Worm (Caenorhabditis elegans): ENCODE results near the gene R04B3.1.
A peak's percentile ranks its signal among the peaks of the same experiment; 100 is the strongest.

R04B3.1 gene

DNA sequence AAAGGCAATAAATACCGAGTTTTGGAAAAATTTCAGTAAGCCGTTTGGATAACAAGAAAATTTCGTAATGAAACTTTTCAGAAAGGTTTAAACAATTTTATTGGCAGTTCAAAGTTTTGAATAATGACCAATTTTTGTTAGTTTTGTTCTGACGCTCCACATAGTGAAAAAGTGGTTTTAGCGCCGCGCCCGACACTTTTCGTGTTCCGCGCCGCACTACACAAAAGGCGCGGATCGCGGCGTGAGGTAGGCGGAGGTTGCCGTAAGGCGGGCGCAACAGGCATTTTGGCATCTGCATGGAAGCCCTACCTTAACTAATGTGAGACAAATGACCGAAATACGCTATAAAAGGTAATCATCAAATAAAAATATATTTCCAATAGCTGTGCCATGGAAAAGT lies 9.5 kb downstream of the R04B3.1 start:
- TF ChIP-seq nhr-23 (tag; optimal IDR thresholded peaks at IDR 0.05) (no peak), tbx-2 (tag; optimal IDR thresholded peaks at IDR 0.05) (no peak), elt-1 (tag; optimal IDR thresholded peaks at IDR 0.05) (no peak), egl-5 (tag; optimal IDR thresholded peaks at IDR 0.05) (no peak), elt-3 (tag; optimal IDR thresholded peaks at IDR 0.05) (no peak), egl-27 (tag; optimal IDR thresholded peaks at IDR 0.05) (no peak), unc-62 (GFP tag; optimal IDR thresholded peaks at IDR 0.05) (no peak), pha-4 (tag; optimal IDR thresholded peaks at IDR 0.05) (no peak), ceh-82 (tag; optimal IDR thresholded peaks at IDR 0.05) (no peak), unc-39 (tag; optimal IDR thresholded peaks at IDR 0.05) (no peak), sea-2 (GFP tag; optimal IDR thresholded peaks at IDR 0.05) (no peak), ztf-11 (tag; optimal IDR thresholded peaks at IDR 0.05) (no peak), elt-2 (tag; optimal IDR thresholded peaks at IDR 0.05) (no peak), mml-1 (tag; optimal IDR thresholded peaks at IDR 0.05) (no peak), jun-1 (tag; optimal IDR thresholded peaks at IDR 0.05) (no peak), daf-12 (tag; optimal IDR thresholded peaks at IDR 0.05) (no peak)

DNA sequence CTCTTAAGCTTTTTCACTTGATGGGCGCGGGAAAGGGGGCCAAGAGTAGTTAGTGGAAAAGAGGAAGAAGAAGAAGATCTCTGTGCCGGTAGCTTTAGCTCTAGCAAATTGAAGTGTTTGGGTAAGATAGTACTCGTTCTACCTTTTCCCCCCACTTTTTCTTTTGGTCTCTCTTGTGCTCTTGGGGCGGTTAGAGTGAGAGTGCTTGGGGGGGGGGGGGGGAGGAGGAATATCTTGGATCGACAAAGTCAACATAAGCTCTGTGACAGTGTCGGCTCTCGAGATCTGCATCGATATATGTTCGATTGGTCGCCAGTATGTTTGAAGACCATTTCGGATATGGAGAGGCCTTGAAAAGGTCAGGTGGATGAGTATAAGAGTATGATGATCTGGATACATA lies 11.4 kb downstream of the R04B3.1 start, which contains the start of gene fox-1:
TSS of gene fox-1 (minus strand) at position 101 of the 400 bp plus-strand sequence.
- TF ChIP-seq pha-4 (tag; optimal IDR thresholded peaks at IDR 0.05), result peak; percentile 23
- no peak for TF ChIP-seq ztf-11 (tag; optimal IDR thresholded peaks at IDR 0.05)
- no peak for TF ChIP-seq nhr-11 (tag; optimal IDR thresholded peaks at IDR 0.05)
- no peak for TF ChIP-seq nhr-76 (tag; optimal IDR thresholded peaks at IDR 0.05)
- TF ChIP-seq aly-2 (tag; optimal IDR thresholded peaks at IDR 0.05), result no peak
- TF ChIP-seq ceh-9 (tag; optimal IDR thresholded peaks at IDR 0.05), result no peak

DNA sequence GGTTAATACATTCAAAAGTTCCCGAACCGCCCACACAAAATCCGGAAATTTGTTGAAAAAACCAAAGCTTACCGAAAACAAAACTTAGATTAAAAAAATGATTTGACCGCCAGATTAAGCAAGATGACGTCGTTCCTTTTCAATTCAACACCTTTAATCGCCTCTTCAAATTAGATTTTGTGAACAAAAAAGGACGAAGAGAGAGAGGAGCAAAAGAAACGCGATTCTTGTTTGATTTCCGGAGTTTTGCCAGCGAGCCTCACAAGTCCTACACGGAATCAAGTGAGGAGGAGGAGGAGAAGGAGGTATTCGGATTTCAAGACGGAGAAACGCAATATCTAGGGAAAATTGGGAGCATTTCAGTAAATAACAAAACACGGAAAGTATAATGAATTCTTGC lies 13.7 kb downstream of the R04B3.1 start:
- TF ChIP-seq fkh-10 (GFP tag; optimal IDR thresholded peaks at IDR 0.05) (peak; percentile 76), ztf-11 (tag; optimal IDR thresholded peaks at IDR 0.05) (no peak)

ce11 chrX:2456141-2456540 lies 15.1 kb downstream of the R04B3.1 start:
- TF ChIP-seq ztf-11 (tag; optimal IDR thresholded peaks at IDR 0.05) (no peak), ama-1 (optimal IDR thresholded peaks at IDR 0.05) (no peak), fkh-10 (GFP tag; optimal IDR thresholded peaks at IDR 0.05) (peak; percentile 71)

DNA sequence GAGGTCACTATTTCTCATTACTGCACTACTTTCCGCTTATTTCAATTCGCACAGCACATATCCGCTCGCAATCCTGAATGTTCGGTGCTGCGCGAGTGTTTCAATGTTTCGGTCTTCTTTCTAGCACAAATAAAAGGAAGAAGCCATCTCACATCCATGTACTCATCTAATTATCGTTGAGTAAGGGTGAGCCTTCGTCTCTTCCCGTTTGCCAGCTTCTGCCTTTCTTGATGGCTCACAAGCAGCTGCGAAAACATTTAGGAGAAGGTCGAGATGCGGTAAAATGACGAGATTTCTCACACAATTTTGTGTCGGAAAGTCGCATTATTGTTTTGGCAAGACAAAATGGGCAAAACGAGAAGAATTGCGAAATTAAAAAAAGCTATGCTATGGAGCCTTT lies 16.3 kb downstream of the R04B3.1 start:
- TF ChIP-seq lsy-12 (tag; optimal IDR thresholded peaks at IDR 0.05), result no peak
- no peak for TF ChIP-seq nhr-76 (tag; optimal IDR thresholded peaks at IDR 0.05)
- TF ChIP-seq egl-5 (tag; optimal IDR thresholded peaks at IDR 0.05), result no peak
- no peak for TF ChIP-seq egl-27 (tag; optimal IDR thresholded peaks at IDR 0.05)
- TF ChIP-seq fkh-2 (tag; optimal IDR thresholded peaks at IDR 0.05), result no peak
- TF ChIP-seq nhr-23 (tag; optimal IDR thresholded peaks at IDR 0.05), result no peak
- no peak for TF ChIP-seq nhr-43 (tag; optimal IDR thresholded peaks at IDR 0.05; ENCODE audit: poor library complexity, severe bottlenecking)
- no peak for TF ChIP-seq ZK546.5 (tag; optimal IDR thresholded peaks at IDR 0.05)
- TF ChIP-seq ceh-28 (tag; optimal IDR thresholded peaks at IDR 0.05), result no peak

ce11 chrX:2452716-2453115 lies 18.5 kb downstream of the R04B3.1 start:
- TF ChIP-seq nhr-12 (tag; optimal IDR thresholded peaks at IDR 0.05) (no peak), nhr-11 (tag; optimal IDR thresholded peaks at IDR 0.05) (no peak), mdl-1 (tag; optimal IDR thresholded peaks at IDR 0.05) (no peak), ama-1 (optimal IDR thresholded peaks at IDR 0.05) (no peak), nfya-1 (tag; optimal IDR thresholded peaks at IDR 0.05; ENCODE audit: insufficient read depth) (no peak), fkh-2 (tag; optimal IDR thresholded peaks at IDR 0.05) (no peak), fos-1 (tag; optimal IDR thresholded peaks at IDR 0.05) (no peak), unc-39 (tag; optimal IDR thresholded peaks at IDR 0.05) (no peak), tbx-2 (tag; optimal IDR thresholded peaks at IDR 0.05) (no peak), ztf-11 (tag; optimal IDR thresholded peaks at IDR 0.05) (no peak), ZK546.5 (tag; optimal IDR thresholded peaks at IDR 0.05) (no peak), nhr-67 (tag; optimal IDR thresholded peaks at IDR 0.05) (no peak), eor-1 (tag; optimal IDR thresholded peaks at IDR 0.05) (no peak), nhr-76 (tag; optimal IDR thresholded peaks at IDR 0.05) (no peak), nhr-43 (tag; optimal IDR thresholded peaks at IDR 0.05; ENCODE audit: poor library complexity, severe bottlenecking) (no peak)
